Worm (Caenorhabditis elegans): ENCODE data around the gene tbc-9.
"Not testable (repeated sequence)": the region's sequence is repeated elsewhere in the genome, so short reads cannot be mapped to it uniquely, and the experiment has no call there.

ce11 chrIV:13455200-13455599 lies 47.5 kb downstream of the tbc-9 start, which contains the start of gene Y38H8A.7:
- not testable (repeated sequence) for TF ChIP-seq ceh-82 (tag; optimal IDR thresholded peaks at IDR 0.05); ceh-32 (tag; optimal IDR thresholded peaks at IDR 0.05; ENCODE audit: poor library complexity); ceh-28 (tag; optimal IDR thresholded peaks at IDR 0.05); pha-4 (GFP tag; IDR thresholded peaks at IDR 0.05); pha-4 (tag; optimal IDR thresholded peaks at IDR 0.05); egl-27 (tag; optimal IDR thresholded peaks at IDR 0.05); vab-7 (GFP tag; IDR thresholded peaks at IDR 0.05); nhr-237 (tag; optimal IDR thresholded peaks at IDR 0.05)

Data from whole organism, L4 larva.